Worm (Caenorhabditis elegans): Measurements from ENCODE around the gene mxl-3.
A peak's percentile ranks its signal among the peaks of the same experiment; 100 is the strongest.

ce11 chrX:13317532-13317931 is 33.1 kb downstream of the mxl-3 start:
- TF ChIP-seq nhr-76 (tag; optimal IDR thresholded peaks at IDR 0.05) (no peak), hlh-1 (tag; optimal IDR thresholded peaks at IDR 0.05) (peak; percentile 80), unc-62 (GFP tag; optimal IDR thresholded peaks at IDR 0.05) (no peak), flh-1 (GFP tag; optimal IDR thresholded peaks at IDR 0.05) (no peak), ces-1 (GFP tag; optimal IDR thresholded peaks at IDR 0.05) (no peak), nhr-12 (tag; optimal IDR thresholded peaks at IDR 0.05) (no peak), sem-2 (GFP tag; optimal IDR thresholded peaks at IDR 0.05) (no peak), blmp-1 (tag; optimal IDR thresholded peaks at IDR 0.05) (no peak), lin-32 (GFP tag; optimal IDR thresholded peaks at IDR 0.05) (no peak), pha-4 (tag; optimal IDR thresholded peaks at IDR 0.05) (no peak), snpc-4 (tag; optimal IDR thresholded peaks at IDR 0.05) (no peak), nhr-237 (tag; optimal IDR thresholded peaks at IDR 0.05) (no peak), nhr-28 (tag; optimal IDR thresholded peaks at IDR 0.05) (no peak)
